Worm (Caenorhabditis elegans): ENCODE data around the gene ubxn-4.

ce11 chrIII:8411976-8412375 is 6.6 kb upstream of the ubxn-4 start:
- no peak for TF ChIP-seq him-1 (tag; optimal IDR thresholded peaks at IDR 0.05)
- TF ChIP-seq W03F9.2 (tag; optimal IDR thresholded peaks at IDR 0.05), result no peak

Data from whole organism, L4/young adult.